Fruit fly (Drosophila melanogaster): ENCODE results near the gene anchor.

anchor gene

dm6 chr3L:17615286-17615685 lies 6.3 kb upstream of the anchor start:
- no peak for TF ChIP-seq ey (GFP tag; optimal IDR thresholded peaks at IDR 0.05)

dm6 chr3L:17615838-17616237 lies 5.8 kb upstream of the anchor start:
- no peak for TF ChIP-seq GATAd (GFP tag; optimal IDR thresholded peaks at IDR 0.05)

- TF ChIP-seq GATAd (GFP tag; optimal IDR thresholded peaks at IDR 0.05): no peak
- TF ChIP-seq Dfd (GFP tag; optimal IDR thresholded peaks at IDR 0.05): no peak
- TF ChIP-seq HLH106 (tag; optimal IDR thresholded peaks at IDR 0.05): no peak
- peak; percentile 16 for TF ChIP-seq h (GFP tag; optimal IDR thresholded peaks at IDR 0.05)
- TF ChIP-seq sage (GFP tag; optimal IDR thresholded peaks at IDR 0.05): no peak
- peak; percentile 10 for TF ChIP-seq N (GFP tag; optimal IDR thresholded peaks at IDR 0.05)
Measured at dm6 chr3L:17616876-17617279, 4.7 kb upstream of the anchor start.

DNA sequence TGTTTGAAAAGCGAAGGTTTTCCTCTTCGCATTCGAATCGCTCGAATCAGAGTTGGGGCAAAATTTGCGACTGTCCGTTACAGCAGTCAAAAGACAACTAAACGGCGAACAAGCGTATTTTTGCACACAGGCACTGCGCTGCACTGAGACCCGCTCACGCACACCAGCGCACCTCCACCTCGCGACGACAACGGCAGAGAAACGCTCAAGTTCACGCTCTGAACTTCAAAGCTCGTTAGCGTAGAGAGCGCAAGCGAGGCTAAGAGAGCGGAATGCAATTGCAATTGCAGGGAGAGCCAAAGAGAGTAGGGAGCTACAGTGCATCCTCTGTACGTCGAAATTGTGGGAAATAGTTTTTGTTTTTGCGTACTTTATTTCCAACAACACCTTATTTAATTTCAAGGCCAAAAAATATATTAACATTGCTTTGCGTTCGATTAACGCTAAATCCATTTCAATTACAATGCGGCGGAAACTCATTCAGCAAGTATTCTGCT lies 2.4 kb upstream of the anchor start, which contains the start of gene Eip74EF:
Gene Eip74EF (minus strand): TSS at position 117 of the 497 bp plus-strand sequence.
- TF ChIP-seq dsf (GFP tag; optimal IDR thresholded peaks at IDR 0.05; ENCODE audit: borderline replicate concordance) (no peak), GATAd (GFP tag; optimal IDR thresholded peaks at IDR 0.05) (no peak), lola (GFP tag; optimal IDR thresholded peaks at IDR 0.05) (no peak), h (GFP tag; optimal IDR thresholded peaks at IDR 0.05) (peak; percentile 74), Vsx2 (GFP tag; optimal IDR thresholded peaks at IDR 0.05; ENCODE audit: partially characterized antibody) (peak; percentile 86), CG32264 (GFP tag; optimal IDR thresholded peaks at IDR 0.05) (peak; percentile 26), Jra (GFP tag; optimal IDR thresholded peaks at IDR 0.05) (peak; percentile 45), usp (GFP tag; optimal IDR thresholded peaks at IDR 0.05) (no peak), rgr (GFP tag; optimal IDR thresholded peaks at IDR 0.05) (peak; percentile 69), Hr78 (GFP tag; optimal IDR thresholded peaks at IDR 0.05) (no peak), foxo (GFP tag; optimal IDR thresholded peaks at IDR 0.05) (peak; percentile 4 to 74), N (GFP tag; optimal IDR thresholded peaks at IDR 0.05) (peak; percentile 30), sage (GFP tag; optimal IDR thresholded peaks at IDR 0.05) (peak; percentile 71), OdsH (GFP tag; optimal IDR thresholded peaks at IDR 0.05) (peak; percentile 67), ey (GFP tag; optimal IDR thresholded peaks at IDR 0.05) (peak; percentile 77), pan (optimal IDR thresholded peaks at IDR 0.05) (no peak), jim (GFP tag; optimal IDR thresholded peaks at IDR 0.05) (no peak), Dif (GFP tag; optimal IDR thresholded peaks at IDR 0.05; ENCODE audit: partially characterized antibody) (peak; percentile 96), Sp1 (GFP tag; optimal IDR thresholded peaks at IDR 0.05) (peak; percentile 52), tai (GFP tag; optimal IDR thresholded peaks at IDR 0.05) (peak; percentile 74), Myc (optimal IDR thresholded peaks at IDR 0.05) (no peak), psq (GFP tag; optimal IDR thresholded peaks at IDR 0.05) (peak; percentile 56), Hr83 (GFP tag; optimal IDR thresholded peaks at IDR 0.05; ENCODE audit: poor library complexity, severe bottlenecking) (peak; percentile 51), dl (GFP tag; optimal IDR thresholded peaks at IDR 0.05; ENCODE audit: insufficient read depth in 1 of 2, partially characterized antibody in 2 of 2) (peak; percentile 96 to 98), sv (GFP tag; optimal IDR thresholded peaks at IDR 0.05) (no peak), br (GFP tag; optimal IDR thresholded peaks at IDR 0.05) (peak; percentile 69), Abd-B (GFP tag; optimal IDR thresholded peaks at IDR 0.05) (no peak), CrebA (GFP tag; optimal IDR thresholded peaks at IDR 0.05; ENCODE audit: borderline replicate concordance) (peak; percentile 59), Mio (GFP tag; optimal IDR thresholded peaks at IDR 0.05) (no peak), HLH106 (tag; optimal IDR thresholded peaks at IDR 0.05) (peak; percentile 60), CG9705 (GFP tag; optimal IDR thresholded peaks at IDR 0.05) (peak; percentile 33), fru (GFP tag; optimal IDR thresholded peaks at IDR 0.05) (peak; percentile 73), Rel (GFP tag; optimal IDR thresholded peaks at IDR 0.05) (peak; percentile 80), Rel (tag; optimal IDR thresholded peaks at IDR 0.05) (peak; percentile 38), dmrt93B (GFP tag; optimal IDR thresholded peaks at IDR 0.05) (no peak), Dfd (GFP tag; optimal IDR thresholded peaks at IDR 0.05) (no peak), woc (GFP tag; optimal IDR thresholded peaks at IDR 0.05) (peak; percentile 78), Hnf4 (GFP tag; optimal IDR thresholded peaks at IDR 0.05) (peak; percentile 56), brk (GFP tag; optimal IDR thresholded peaks at IDR 0.05) (no peak)
